Worm (Caenorhabditis elegans): ENCODE measurements around the gene cpr-6.

DNA sequence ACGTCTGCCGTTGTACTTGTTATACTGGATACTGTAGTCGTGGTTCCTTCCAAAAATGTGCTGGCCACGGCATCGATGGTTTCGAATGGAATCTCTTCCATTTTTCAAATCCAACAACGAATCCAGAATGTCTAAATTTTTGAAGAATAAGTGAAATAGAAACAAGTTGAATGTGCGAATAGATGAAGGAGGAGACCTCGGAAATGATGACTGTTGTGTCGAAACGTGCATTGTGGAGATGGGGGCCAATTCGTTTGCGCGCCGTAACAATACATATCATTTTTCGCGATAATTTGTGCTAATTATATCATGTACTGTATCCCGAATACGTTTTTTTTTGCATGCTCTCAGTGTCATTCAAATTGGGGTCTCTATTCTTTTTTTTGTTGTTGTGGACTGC lies 28.2 kb downstream of the cpr-6 start, which contains the start of gene aexr-1:
- TF ChIP-seq ama-1 (optimal IDR thresholded peaks at IDR 0.05), result no peak
- no peak for TF ChIP-seq tra-4 (tag; optimal IDR thresholded peaks at IDR 0.05)
- TF ChIP-seq tbx-37 (GFP tag; conservative IDR thresholded peaks at IDR 0.05), result no peak
- no peak for TF ChIP-seq aly-1 (tag; optimal IDR thresholded peaks at IDR 0.05)
- TF ChIP-seq flt-1 (GFP tag; IDR thresholded peaks at IDR 0.05), result no peak

Measured in whole organism, early embryonic.